Worm (Caenorhabditis elegans) whole organism, L4/young adult: ENCODE measurements around the gene F59A1.16.

Experiments
- W03F9.2 ChIP-seq: fragments of 150-350 bp; optimal IDR thresholded peaks from 2 replicates; lab custom pipeline; 2014; ENCODE audit warnings: missing biosample characterization, missing genetic modification characterization
- dao-5 ChIP-seq: sonication (generic microtip); optimal IDR thresholded peaks from 2 replicates; lab custom pipeline; 2016; ENCODE audit warnings: missing genotype, missing genetic modification characterization, moderate library complexity, missing compliant biosample characterization
- him-1 ChIP-seq: sonication (generic microtip); optimal IDR thresholded peaks from 2 replicates; lab custom pipeline; 2016; ENCODE audit warnings: missing genotype, missing genetic modification reagents, missing genetic modification characterization, missing compliant biosample characterization

The F59A1.16 gene

DNA sequence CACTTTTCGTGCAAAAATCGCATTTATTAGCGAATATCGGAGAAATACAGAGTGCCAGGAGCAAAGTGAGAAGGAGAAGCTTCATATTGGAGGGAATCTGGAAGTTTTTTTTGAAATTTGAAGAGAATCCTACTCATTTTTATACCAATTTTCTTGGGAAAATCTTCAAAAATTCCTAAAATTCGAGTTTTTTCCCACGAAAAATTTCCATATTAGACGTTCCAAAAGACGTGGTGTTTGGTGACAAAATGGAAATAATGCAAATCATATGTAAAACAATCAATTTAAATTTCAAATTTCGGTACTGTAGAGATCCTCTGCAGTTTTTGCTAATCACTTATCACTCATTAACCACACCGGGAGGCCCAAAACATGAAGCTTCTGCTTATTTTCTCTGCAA is at the start of gene F59A1.16, which contains the start of gene F59A1.6:
Gene F59A1.16, minus strand, starts transcription at position 101 of the 400 bp plus-strand sequence.
Gene F59A1.6, plus strand, starts transcription at position 285 of the 400 bp plus-strand sequence.
- TF ChIP-seq dao-5 (tag; lab: Kevin White, UChicago) (no peak), W03F9.2 (tag; lab: Kevin White, UChicago) (no peak), him-1 (tag; lab: Kevin White, UChicago) (no peak)

DNA sequence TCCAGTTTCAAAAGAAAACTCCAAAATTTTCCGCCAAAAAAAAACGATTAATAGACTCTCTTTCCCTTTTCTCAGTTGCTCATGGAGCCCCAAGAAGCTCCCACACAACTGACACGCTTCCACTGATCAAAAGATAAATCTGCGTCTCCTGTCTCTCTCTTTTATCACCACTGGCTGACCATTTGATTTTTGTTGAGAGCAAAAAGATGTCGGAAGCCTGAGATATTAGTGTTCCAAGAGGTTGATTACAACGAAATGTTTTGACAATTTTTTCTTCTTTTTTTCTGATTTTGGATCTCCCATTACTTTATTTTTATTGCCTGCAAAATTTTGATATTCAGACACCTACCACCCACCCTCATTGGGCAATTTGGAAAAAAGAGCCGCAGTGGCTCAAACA is 47.8 kb upstream of the F59A1.16 start, which contains the start of gene twk-42:
Gene twk-42, minus strand, starts transcription at position 101 of the 400 bp plus-strand sequence.
- no peak for TF ChIP-seq W03F9.2 (tag; lab: Kevin White, UChicago)
- no peak for TF ChIP-seq him-1 (tag; lab: Kevin White, UChicago)
- TF ChIP-seq dao-5 (tag; lab: Kevin White, UChicago), result no peak

DNA sequence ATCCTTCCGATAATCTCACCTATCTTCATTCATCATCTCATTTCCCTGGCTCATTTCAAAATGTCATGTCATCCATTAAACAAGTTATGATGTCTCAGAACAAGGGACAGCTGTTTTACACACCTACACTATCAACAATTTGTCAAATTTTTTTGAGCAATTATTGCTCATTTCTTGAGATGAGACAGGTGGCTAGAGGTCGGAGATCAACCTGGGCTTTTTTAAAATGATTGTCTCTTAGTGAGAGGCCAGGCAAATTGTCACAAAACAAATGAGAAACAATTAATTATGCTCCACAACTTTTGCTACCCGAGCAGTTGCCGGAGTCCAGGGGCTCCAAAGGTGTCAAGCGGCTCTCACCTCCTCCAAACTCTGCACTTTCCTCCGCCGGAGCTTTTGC is 44.0 kb upstream of the F59A1.16 start:
- TF ChIP-seq W03F9.2 (tag; lab: Kevin White, UChicago) (no peak), dao-5 (tag; lab: Kevin White, UChicago) (no peak), him-1 (tag; lab: Kevin White, UChicago) (no peak)

DNA sequence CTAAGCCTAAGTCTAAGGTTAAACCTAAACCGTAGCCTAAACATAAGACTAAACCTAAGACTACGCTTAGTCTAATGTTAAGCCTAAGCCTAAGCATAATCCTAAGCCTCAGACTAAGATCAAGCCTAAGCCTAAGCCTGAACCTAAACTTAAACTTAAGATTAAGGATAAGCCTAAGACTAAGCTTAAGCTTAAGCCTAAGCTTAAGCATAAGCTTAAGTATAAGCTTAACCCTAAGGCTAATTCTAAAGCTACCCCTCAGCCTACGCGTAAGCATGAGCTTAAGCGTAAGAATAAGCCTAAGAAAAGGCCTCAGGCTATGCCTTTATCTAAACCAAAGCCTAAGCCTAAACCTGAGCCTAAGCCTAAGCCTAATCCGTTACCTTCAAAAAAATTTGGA is 43.6 kb upstream of the F59A1.16 start:
- TF ChIP-seq W03F9.2 (tag; lab: Kevin White, UChicago), result no peak

DNA sequence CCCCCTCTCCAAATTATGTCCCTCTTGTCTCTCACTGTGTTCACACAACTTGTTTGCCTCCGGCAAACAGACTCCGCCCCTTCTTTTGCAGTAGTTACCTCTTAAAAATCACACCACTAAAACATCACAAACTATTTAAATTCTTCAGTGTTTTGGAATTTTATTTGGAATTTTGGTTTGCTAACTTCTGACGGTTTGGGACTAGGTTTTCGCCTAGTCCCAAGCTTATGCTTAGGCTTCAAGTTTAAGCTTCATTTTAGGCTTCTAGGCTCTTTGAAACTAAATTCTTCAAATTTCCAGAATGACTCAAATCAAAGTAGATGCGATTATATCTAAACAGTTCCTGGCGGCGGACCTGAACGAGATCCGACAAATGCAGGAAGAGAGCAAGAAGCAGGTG is 39.9 kb upstream of the F59A1.16 start, which contains the start of gene fat-5:
Gene fat-5, plus strand, starts transcription at position 301 of the 400 bp plus-strand sequence.
- TF ChIP-seq him-1 (tag; lab: Kevin White, UChicago) (no peak), dao-5 (tag; lab: Kevin White, UChicago) (no peak), W03F9.2 (tag; lab: Kevin White, UChicago) (no peak)

DNA sequence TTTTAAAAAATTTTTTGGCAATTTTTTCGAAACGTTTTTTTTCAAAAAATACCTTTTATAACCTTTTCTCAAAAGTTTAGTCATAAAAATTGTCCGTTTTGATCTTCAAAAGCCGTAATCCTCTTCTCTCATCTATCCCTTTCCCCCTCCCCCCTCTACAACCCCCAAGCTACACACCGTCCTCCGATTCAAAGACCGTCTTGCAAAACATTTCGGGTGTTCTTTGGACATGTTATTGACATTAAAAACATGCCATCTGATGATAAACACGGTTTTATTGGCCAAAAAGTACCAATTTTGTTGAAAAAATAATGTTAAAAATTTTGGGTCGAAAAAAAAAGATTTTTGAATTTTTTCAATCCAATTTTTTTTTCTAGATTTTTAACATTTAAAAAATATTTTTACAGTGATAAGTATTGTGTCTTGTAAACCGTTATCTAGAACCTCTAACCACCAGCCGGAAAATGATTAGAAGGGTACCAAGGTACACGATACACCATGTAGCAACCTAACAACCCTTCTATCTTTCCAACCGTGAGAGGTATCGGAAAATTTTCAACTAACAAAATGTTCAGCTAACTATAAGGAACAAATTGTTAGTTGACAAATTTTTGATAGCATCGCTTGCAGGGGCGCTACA is 38.5 kb upstream of the F59A1.16 start:
- TF ChIP-seq W03F9.2 (tag; lab: Kevin White, UChicago), result no peak
- no peak for TF ChIP-seq dao-5 (tag; lab: Kevin White, UChicago)
- TF ChIP-seq him-1 (tag; lab: Kevin White, UChicago), result no peak

DNA sequence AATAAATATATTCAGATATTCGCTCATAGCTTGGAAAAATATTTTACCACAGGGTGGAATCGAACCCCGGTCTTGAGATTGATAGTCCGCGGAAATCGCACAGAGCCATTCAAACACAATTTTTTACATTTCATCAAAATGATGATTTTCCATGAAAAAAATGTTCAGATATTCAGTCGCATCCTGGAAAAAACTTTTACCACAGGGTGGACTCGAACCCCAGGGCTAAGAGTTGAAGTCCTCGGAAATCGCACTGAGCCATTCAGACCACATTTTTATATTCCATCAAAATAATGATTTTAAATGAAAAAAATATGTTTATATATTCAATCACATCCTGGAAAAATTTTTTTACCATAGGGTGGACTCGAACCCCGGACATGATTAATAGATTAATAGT is 37.8 kb upstream of the F59A1.16 start:
- TF ChIP-seq dao-5 (tag; lab: Kevin White, UChicago) (no peak), W03F9.2 (tag; lab: Kevin White, UChicago) (no peak), him-1 (tag; lab: Kevin White, UChicago) (no peak)

DNA sequence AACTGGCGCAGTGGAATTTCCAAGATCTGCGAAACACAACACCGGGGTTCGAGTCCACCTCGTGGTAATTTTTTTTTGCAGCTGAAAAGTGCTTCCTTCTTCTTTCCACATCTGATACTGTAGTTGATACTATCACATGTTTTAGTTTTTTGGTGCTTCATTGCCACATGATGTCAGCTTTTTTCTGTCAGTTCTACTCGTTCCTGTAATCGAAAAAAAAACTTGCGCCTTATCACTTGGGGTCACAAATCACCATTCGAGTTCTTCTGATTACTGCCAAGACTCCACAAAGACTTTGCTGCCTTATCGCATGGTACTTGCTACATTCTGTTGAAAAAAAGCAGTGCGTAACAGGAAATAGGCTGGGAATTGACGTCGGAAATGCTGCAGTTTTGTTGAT is 37.0 kb upstream of the F59A1.16 start:
- no peak for TF ChIP-seq him-1 (tag; lab: Kevin White, UChicago)
- TF ChIP-seq W03F9.2 (tag; lab: Kevin White, UChicago), result no peak
- TF ChIP-seq dao-5 (tag; lab: Kevin White, UChicago), result no peak

DNA sequence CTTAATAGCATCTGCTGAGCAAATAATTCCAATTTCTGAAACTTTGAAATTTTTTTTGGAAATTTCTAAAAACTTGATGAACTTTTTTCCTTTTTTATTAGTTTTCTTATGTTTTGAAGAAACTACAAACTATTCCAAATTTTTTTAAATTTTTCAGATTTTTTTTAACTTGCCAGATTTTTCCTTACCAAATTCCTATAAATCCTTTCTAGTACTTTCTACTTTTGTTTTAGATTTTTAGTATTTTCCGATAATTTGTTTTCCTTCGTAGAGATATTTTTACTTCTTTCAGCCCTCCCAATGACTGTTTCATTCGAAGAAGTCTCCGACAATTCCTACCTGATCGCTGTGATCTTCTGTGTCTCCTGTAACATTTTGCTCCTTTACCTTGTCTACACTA is 33.9 kb upstream of the F59A1.16 start, which contains the start of gene str-77:
Gene str-77, plus strand, starts transcription at position 301 of the 400 bp plus-strand sequence.
- no peak for TF ChIP-seq dao-5 (tag; lab: Kevin White, UChicago)
- TF ChIP-seq him-1 (tag; lab: Kevin White, UChicago), result no peak
- no peak for TF ChIP-seq W03F9.2 (tag; lab: Kevin White, UChicago)

DNA sequence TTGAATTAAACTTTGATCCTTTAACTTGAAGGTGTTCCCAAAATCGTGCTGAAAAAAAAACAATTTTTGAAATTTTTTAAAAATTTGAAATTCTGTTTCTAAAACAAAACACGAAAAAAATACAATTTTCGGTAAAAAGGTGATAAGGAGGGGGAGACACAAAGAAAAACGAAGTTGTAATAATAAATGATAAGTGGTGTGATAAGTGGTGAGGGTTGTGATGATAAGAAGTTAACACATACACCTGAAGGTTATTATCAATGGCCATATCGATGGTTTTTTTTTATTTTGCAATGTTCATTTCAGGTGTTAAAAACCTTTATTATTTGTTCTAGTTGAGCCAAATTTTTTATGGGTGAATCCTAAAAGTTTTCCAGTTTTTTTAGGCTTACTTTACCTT is 29.6 kb upstream of the F59A1.16 start, which contains the start of gene twk-33:
Gene twk-33, minus strand, starts transcription at position 48 of the 400 bp plus-strand sequence.
- TF ChIP-seq dao-5 (tag; lab: Kevin White, UChicago) (no peak), W03F9.2 (tag; lab: Kevin White, UChicago) (no peak), him-1 (tag; lab: Kevin White, UChicago) (no peak)

DNA sequence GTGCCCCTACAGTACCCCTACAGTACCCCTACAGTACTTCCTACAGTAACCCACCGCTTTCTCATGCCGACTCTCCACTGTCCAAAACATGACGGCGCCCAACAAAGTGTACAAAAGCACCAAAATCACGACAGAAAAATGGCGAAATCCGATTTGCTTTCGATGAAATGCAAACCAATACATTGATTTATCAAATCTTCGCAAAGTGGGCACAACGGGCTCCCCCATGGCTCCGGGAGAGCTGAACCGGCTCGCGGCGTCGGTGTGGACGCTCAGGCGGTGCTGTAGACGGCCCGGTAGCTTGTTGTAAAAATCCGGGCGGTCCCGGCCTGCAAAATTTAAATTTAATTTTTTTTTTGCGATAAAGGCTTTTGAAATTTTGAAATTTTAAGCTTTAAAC is 27.6 kb upstream of the F59A1.16 start:
- no peak for TF ChIP-seq him-1 (tag; lab: Kevin White, UChicago)
- TF ChIP-seq W03F9.2 (tag; lab: Kevin White, UChicago), result no peak
- no peak for TF ChIP-seq dao-5 (tag; lab: Kevin White, UChicago)

DNA sequence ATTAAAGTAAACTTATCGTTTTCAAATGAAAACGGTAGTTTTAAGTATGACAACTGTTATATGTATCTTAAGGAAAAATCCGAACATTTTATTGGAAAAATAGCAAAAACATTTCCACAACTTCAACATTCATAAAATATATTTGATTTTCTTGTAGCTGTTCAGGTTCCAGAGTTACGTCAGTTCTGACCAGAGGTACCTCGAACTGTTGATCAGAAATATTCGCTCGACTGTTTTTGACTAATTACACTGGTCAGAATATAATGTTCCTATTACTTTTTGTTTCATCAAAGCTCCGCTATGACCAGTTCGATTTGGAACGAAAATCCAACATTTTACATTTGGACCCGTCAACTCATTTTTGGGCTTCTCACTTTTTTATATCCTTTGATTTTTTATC is 22.3 kb upstream of the F59A1.16 start, which contains the start of gene srh-31:
Gene srh-31, plus strand, starts transcription at position 301 of the 400 bp plus-strand sequence.
- TF ChIP-seq W03F9.2 (tag; lab: Kevin White, UChicago), result no peak
- no peak for TF ChIP-seq him-1 (tag; lab: Kevin White, UChicago)
- no peak for TF ChIP-seq dao-5 (tag; lab: Kevin White, UChicago)

DNA sequence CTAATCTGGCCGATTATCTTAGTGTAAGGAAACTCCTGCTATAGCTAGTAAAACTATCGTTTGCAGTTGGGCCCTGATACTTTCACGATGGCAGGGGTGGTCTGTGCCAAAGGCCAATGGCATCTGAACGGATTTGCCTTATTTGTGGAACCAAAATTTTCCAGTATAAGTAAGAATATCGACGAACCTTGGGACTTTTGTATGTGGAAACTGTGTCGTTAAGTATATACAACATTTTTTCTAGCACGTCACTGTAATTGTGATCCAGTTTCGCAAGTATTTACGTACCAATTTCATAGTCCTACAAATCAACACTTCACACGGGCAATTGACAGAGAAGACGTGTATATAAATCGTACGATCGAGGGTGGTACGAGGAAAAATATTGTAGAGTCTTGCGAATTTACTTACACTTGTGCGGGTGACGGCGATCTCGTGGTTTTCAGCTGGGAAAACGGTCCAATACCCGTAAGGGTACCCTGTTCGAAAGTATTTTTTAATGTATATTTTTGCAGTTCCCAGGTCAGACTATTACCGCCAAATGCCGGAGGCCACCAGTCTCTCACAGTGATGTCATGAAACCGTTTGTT is 21.6 kb upstream of the F59A1.16 start:
- TF ChIP-seq him-1 (tag; lab: Kevin White, UChicago) (no peak), W03F9.2 (tag; lab: Kevin White, UChicago) (no peak), dao-5 (tag; lab: Kevin White, UChicago) (no peak)
